Worm (Caenorhabditis elegans): ENCODE measurements around the gene algn-8.

algn-8 gene

DNA sequence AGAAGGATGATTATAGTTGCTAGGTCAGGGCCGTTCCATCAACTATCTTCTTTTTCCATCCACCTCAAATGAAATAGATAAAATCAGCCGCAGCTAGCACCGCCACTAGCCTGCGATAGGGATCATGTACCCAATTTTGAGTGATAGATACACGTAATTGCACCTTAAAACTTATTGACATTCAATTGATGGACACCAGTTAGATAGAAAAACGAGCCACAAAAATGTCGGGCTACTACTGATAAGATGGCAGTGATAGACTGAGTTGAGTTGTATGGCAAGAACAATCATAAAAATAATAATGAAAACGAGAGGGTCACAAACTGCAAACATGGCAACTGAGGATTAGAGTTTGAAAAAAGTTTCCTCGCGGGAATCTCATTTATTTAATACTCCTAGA lies 5.6 kb upstream of the algn-8 start:
- peak; percentile 81 for TF ChIP-seq elt-2 (tag; optimal IDR thresholded peaks at IDR 0.05)
- TF ChIP-seq fkh-6 (tag; optimal IDR thresholded peaks at IDR 0.05): no peak
- no peak for TF ChIP-seq pag-3 (tag; optimal IDR thresholded peaks at IDR 0.05; ENCODE audit: borderline replicate concordance)

DNA sequence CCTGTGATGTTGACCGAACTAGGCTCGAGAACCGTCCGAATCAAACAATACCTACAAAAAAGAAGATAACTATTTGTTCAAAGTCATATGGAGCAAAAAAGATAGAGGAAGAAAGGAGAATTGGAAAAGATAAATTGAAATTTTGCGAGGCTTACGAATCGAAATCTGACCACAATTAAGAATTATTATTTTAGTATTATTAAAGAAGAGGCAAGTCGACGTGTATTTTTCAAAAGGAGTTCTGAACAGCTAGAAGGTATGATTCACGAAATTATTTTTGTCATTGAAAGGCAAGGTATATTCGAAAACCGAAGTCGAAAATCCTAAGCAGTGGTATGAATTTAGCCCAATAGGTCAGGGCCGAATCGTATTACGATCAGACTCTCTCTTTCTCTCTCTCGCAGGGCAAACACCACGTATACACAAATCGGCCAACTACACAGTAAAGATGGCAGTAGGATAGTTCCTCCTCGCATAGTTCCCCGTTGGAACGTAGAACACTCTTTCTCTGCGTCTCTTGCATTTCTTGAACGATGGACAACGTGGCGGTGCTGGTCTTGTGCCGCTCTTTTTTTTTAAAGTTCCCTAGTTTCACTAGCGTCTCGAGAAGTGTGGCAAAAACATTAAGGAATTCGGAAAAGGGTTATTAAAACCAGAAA lies 4.9 kb upstream of the algn-8 start, which contains the start of gene vgln-1:
Gene vgln-1 (minus strand): TSS at position 51 of the 659 bp plus-strand sequence.
- no peak for TF ChIP-seq ceh-6 (GFP tag; optimal IDR thresholded peaks at IDR 0.05)
- TF ChIP-seq ceh-24 (tag; optimal IDR thresholded peaks at IDR 0.05): no peak
- TF ChIP-seq npax-4 (tag; optimal IDR thresholded peaks at IDR 0.05): no peak
- TF ChIP-seq pqm-1 (tag; optimal IDR thresholded peaks at IDR 0.05): no peak
- no peak for TF ChIP-seq ceh-22 (tag; optimal IDR thresholded peaks at IDR 0.05)
- no peak for TF ChIP-seq nhr-232 (tag; optimal IDR thresholded peaks at IDR 0.05)
- TF ChIP-seq madf-2 (tag; optimal IDR thresholded peaks at IDR 0.05): no peak
- no peak for TF ChIP-seq odd-2 (tag; optimal IDR thresholded peaks at IDR 0.05)
- TF ChIP-seq nfya-1 (tag; optimal IDR thresholded peaks at IDR 0.05): no peak
- TF ChIP-seq elt-2 (tag; optimal IDR thresholded peaks at IDR 0.05): no peak
- TF ChIP-seq ceh-19 (GFP tag; optimal IDR thresholded peaks at IDR 0.05): no peak
- TF ChIP-seq C38D4.7 (GFP tag; optimal IDR thresholded peaks at IDR 0.05): no peak
- TF ChIP-seq ceh-18 (tag; optimal IDR thresholded peaks at IDR 0.05): no peak

DNA sequence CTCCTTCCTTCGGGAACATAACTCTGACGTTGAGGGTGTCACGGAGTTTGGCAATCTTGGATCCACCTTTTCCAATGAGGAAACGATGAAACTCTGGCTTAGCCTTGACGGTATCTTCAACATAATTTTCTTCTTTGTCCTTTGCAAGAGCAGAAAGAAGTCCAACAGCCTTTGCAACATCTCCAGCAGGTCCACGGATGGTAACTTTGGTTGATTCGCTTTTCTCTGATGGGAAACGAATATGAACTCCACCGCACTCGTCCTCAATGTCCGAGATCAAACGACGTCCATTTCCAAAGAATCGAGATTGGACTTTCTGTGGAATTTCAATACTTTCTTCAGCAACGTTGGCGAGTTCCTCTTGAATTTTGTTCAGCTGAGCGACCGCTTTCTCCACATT lies 2.3 kb upstream of the algn-8 start:
- TF ChIP-seq npax-4 (tag; optimal IDR thresholded peaks at IDR 0.05) (no peak), ceh-24 (tag; optimal IDR thresholded peaks at IDR 0.05) (no peak), ceh-6 (GFP tag; optimal IDR thresholded peaks at IDR 0.05) (no peak), ceh-45 (GFP tag; IDR thresholded peaks at IDR 0.05) (no peak), mec-3 (tag; optimal IDR thresholded peaks at IDR 0.05; ENCODE audit: borderline replicate concordance) (no peak), hlh-13 (GFP tag; optimal IDR thresholded peaks at IDR 0.05) (no peak), C38D4.7 (GFP tag; optimal IDR thresholded peaks at IDR 0.05) (no peak), unc-55 (GFP tag; optimal IDR thresholded peaks at IDR 0.05) (no peak), unc-42 (tag; optimal IDR thresholded peaks at IDR 0.05) (no peak), pros-1 (tag; optimal IDR thresholded peaks at IDR 0.05) (no peak), ceh-34 (tag; optimal IDR thresholded peaks at IDR 0.05) (no peak), ceh-9 (tag; optimal IDR thresholded peaks at IDR 0.05) (no peak), che-1 (tag; optimal IDR thresholded peaks at IDR 0.05) (no peak), nhr-11 (tag; optimal IDR thresholded peaks at IDR 0.05) (no peak), ceh-19 (GFP tag; optimal IDR thresholded peaks at IDR 0.05) (no peak), ref-2 (tag; optimal IDR thresholded peaks at IDR 0.05) (no peak)

DNA sequence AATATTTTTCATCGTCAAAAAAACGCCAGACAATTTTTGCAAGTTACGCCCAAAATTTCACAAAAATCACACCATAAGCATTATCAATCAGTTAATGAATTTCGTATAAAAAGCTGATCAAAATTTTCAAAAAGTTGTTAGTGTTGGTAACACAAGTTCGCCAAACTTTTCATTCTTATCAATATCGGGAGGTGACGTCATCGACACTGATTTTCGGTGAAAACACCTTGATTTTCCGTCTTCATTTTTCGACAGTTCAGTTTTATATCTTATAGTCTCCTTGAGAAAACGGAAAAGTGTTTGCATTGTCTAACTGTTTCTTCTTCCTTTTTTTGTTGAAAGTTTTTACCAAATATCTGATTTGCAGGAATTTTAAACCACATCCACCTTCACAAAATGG lies 5.4 kb downstream of the algn-8 start, which contains the start of gene C08H9.15:
Gene C08H9.15 (plus strand): TSS at position 368 of the 400 bp plus-strand sequence.
- TF ChIP-seq Y22D7AL.16 (tag; optimal IDR thresholded peaks at IDR 0.05) (no peak), hlh-15 (tag; optimal IDR thresholded peaks at IDR 0.05) (no peak), pros-1 (tag; optimal IDR thresholded peaks at IDR 0.05) (no peak), elt-2 (tag; optimal IDR thresholded peaks at IDR 0.05) (no peak), ets-4 (tag; optimal IDR thresholded peaks at IDR 0.05) (no peak), pha-4 (tag; optimal IDR thresholded peaks at IDR 0.05) (no peak), mec-3 (tag; optimal IDR thresholded peaks at IDR 0.05; ENCODE audit: borderline replicate concordance) (no peak), unc-3 (GFP tag; conservative IDR thresholded peaks at IDR 0.05) (no peak), unc-3 (tag; optimal IDR thresholded peaks at IDR 0.05) (no peak), npax-4 (tag; optimal IDR thresholded peaks at IDR 0.05) (no peak), ceh-18 (tag; optimal IDR thresholded peaks at IDR 0.05) (no peak), pax-1 (tag; optimal IDR thresholded peaks at IDR 0.05) (no peak)

DNA sequence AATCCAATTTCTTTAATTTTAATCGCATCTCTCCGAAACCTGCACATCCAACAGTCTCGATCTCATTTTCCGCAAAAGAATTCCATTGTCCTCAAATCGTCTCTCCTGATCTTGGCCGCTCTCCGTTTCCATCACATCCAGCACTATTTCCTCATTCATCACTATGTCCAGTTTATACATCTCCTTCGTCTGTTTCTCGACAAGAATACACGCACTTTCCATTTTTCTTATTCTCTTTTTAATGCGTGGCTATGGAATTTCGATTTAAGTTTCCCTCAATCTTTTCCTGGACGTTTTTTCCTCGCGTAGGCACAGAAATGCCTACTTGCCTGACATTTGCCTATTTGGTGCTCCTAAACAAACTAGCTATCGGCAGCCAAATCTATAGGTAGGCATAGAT lies 6.4 kb downstream of the algn-8 start:
- no peak for TF ChIP-seq elt-2 (tag; optimal IDR thresholded peaks at IDR 0.05)
- no peak for TF ChIP-seq sox-4 (tag; optimal IDR thresholded peaks at IDR 0.05)

Measured in whole organism, late embryonic.